Fruit fly (Drosophila melanogaster): Measurements from ENCODE around the gene Gr66a.

The Gr66a gene

dm6 chr3L:8308891-8309352 lies 2.1 kb upstream of the Gr66a start, which contains the start of gene BI-1 (continued):
- TF ChIP-seq CG11456 (GFP tag; IDR thresholded peaks at IDR 0.05) (no peak), CG15269 (tag; optimal IDR thresholded peaks at IDR 0.05) (no peak), gsb-n (tag; optimal IDR thresholded peaks at IDR 0.05) (no peak), chif (GFP tag; optimal IDR thresholded peaks at IDR 0.05) (peak in 1 of 2 experiments; percentile 0), CG12071 (GFP tag; optimal IDR thresholded peaks at IDR 0.05) (no peak), CG16863 (GFP tag; optimal IDR thresholded peaks at IDR 0.05) (no peak), CG17186 (GFP tag; optimal IDR thresholded peaks at IDR 0.05) (peak; percentile 36), CG11093 (GFP tag; IDR thresholded peaks at IDR 0.05) (no peak), CG15601 (tag; optimal IDR thresholded peaks at IDR 0.05) (no peak), CTCF (GFP tag; optimal IDR thresholded peaks at IDR 0.05) (peak; percentile 22), NfI (GFP tag; optimal IDR thresholded peaks at IDR 0.05) (peak; percentile 66), sim (GFP tag; IDR thresholded peaks at IDR 0.05) (no peak), ATbp (GFP tag; optimal IDR thresholded peaks at IDR 0.05) (no peak), Ets97D (GFP tag; optimal IDR thresholded peaks at IDR 0.05) (peak; percentile 9), HmgZ (tag; optimal IDR thresholded peaks at IDR 0.05) (peak; percentile 73), btn (GFP tag; optimal IDR thresholded peaks at IDR 0.05) (no peak), prd (optimal IDR thresholded peaks at IDR 0.05) (no peak), prd (GFP tag; IDR thresholded peaks at IDR 0.05) (peak; percentile 58; the same call in 2 of the 3 replicates), stwl (tag; optimal IDR thresholded peaks at IDR 0.05) (peak; percentile 76), CG12104 (GFP tag; optimal IDR thresholded peaks at IDR 0.05) (peak; percentile 75), CG8924 (tag; optimal IDR thresholded peaks at IDR 0.05) (no peak), Rx (GFP tag; IDR thresholded peaks at IDR 0.05) (0 out of 2 replicates have a peak, but pooled peaks have one; percentile 3), CG8089 (GFP tag; optimal IDR thresholded peaks at IDR 0.05) (no peak), Adf1 (GFP tag; IDR thresholded peaks at IDR 0.05) (0 out of 2 replicates have a peak, but pooled peaks have one; percentile 18), dan (GFP tag; IDR thresholded peaks at IDR 0.05) (no peak), CG10654 (GFP tag; optimal IDR thresholded peaks at IDR 0.05) (peak; percentile 65), dm (GFP tag; optimal IDR thresholded peaks at IDR 0.05) (no peak), z (GFP tag; IDR thresholded peaks at IDR 0.05) (no peak), CG9797 (GFP tag; optimal IDR thresholded peaks at IDR 0.05) (no peak), CG2120 (GFP tag; optimal IDR thresholded peaks at IDR 0.05) (peak; percentile 76), salm (tag; optimal IDR thresholded peaks at IDR 0.05) (peak; percentile 0), Hr39 (optimal IDR thresholded peaks at IDR 0.05) (no peak), chn (GFP tag; optimal IDR thresholded peaks at IDR 0.05) (no peak), CG14667 (GFP tag; IDR thresholded peaks at IDR 0.05) (no peak), gfzf (GFP tag; optimal IDR thresholded peaks at IDR 0.05) (peak; percentile 15), CG1647 (GFP tag; optimal IDR thresholded peaks at IDR 0.05) (peak; percentile 41), CG17328 (GFP tag; IDR thresholded peaks at IDR 0.05) (peak; percentile 29; the same call in 1 of the 2 replicates), CG13424 (tag; optimal IDR thresholded peaks at IDR 0.05) (peak; percentile 70), Fer3 (tag; optimal IDR thresholded peaks at IDR 0.05) (peak; percentile 69), CG17612 (GFP tag; IDR thresholded peaks at IDR 0.05) (no peak), CG4820 (GFP tag; optimal IDR thresholded peaks at IDR 0.05) (peak; percentile 66), CG11398 (GFP tag; optimal IDR thresholded peaks at IDR 0.05) (no peak), lab (GFP tag; optimal IDR thresholded peaks at IDR 0.05) (peak; percentile 83), CG14965 (GFP tag; optimal IDR thresholded peaks at IDR 0.05; ENCODE audit: borderline replicate concordance) (no peak), Nf-YA (GFP tag; IDR thresholded peaks at IDR 0.05) (0 out of 2 replicates have a peak, but pooled peaks have one; percentile 21), jumu (GFP tag; optimal IDR thresholded peaks at IDR 0.05) (peak; percentile 15), CG18476 (GFP tag; optimal IDR thresholded peaks at IDR 0.05) (peak; percentile 57), tio (GFP tag; optimal IDR thresholded peaks at IDR 0.05) (no peak), ci (GFP tag; IDR thresholded peaks at IDR 0.05) (0 out of 3 replicates have a peak, but pooled peaks have one; percentile 17), Oaz (GFP tag; IDR thresholded peaks at IDR 0.05) (no peak), Pdp1 (GFP tag; optimal IDR thresholded peaks at IDR 0.05) (peak; percentile 38 to 60), mld (GFP tag; IDR thresholded peaks at IDR 0.05; ENCODE audit: partially characterized antibody) (no peak)
